Worm (Caenorhabditis elegans) whole organism, L4 larva: ENCODE data around the gene C39E9.12.

Experiments used
- ceh-28 ChIP-seq: fragments of 150-350 bp; optimal IDR thresholded peaks from 2 replicates; lab custom pipeline; 2014; ENCODE audit warnings: missing biosample characterization, missing genetic modification reagents, missing genetic modification characterization
- daf-19 ChIP-seq: fragments of 200-800 bp; sonication (Bioruptor generic); conservative IDR thresholded peaks from 2 replicates; pipeline ENCODE4 v1.3.6; 2022; ENCODE audit warnings: missing genetic modification characterization, missing compliant biosample characterization
- egl-27 ChIP-seq: sonication (generic microtip); optimal IDR thresholded peaks from 3 replicates; lab custom pipeline; 2017; ENCODE audit warnings: missing biosample characterization, missing genetic modification reagents, missing genetic modification characterization
- lsy-2 ChIP-seq, 2 experiments: fragments of 150-350 bp in 1 of 2; sonication (generic microtip) in 1 of 2; optimal IDR thresholded peaks; 2 replicates each; lab custom pipeline; 2014 to 2017; ENCODE audit warnings: missing biosample characterization in 2 of 2, missing genetic modification characterization in 2 of 2
- nhr-237 ChIP-seq: sonication (generic microtip); optimal IDR thresholded peaks from 2 replicates; lab custom pipeline; 2017; ENCODE audit warnings: missing biosample characterization, missing genetic modification characterization
- nhr-41 ChIP-seq: fragments of 200-800 bp; sonication (Bioruptor generic); IDR thresholded peaks from 2 replicates; pipeline ENCODE4 v1.3.6; 2022; ENCODE audit warnings: missing genetic modification reagents, missing genetic modification characterization, missing compliant biosample characterization
- pha-4 ChIP-seq, 2 experiments: fragments of 150-350 bp in 1 of 2; fragments of 200-800 bp in 1 of 2; sonication (Bioruptor generic) in 1 of 2; IDR thresholded peaks in 1 of 2; optimal IDR thresholded peaks in 1 of 2; 2 replicates each; pipeline versions ENCODE4 v1.3.6 to Lab custom; 2014 to 2022; ENCODE audit warnings: missing genetic modification characterization in 2 of 2, missing genetic modification reagents in 2 of 2, missing biosample characterization in 1 of 2, missing compliant biosample characterization in 1 of 2
- snpc-4 ChIP-seq: fragments of 150-350 bp; optimal IDR thresholded peaks from 2 replicates; lab custom pipeline; 2014; ENCODE audit warnings: missing biosample characterization, missing genetic modification characterization
- unc-39 ChIP-seq: sonication (generic microtip); optimal IDR thresholded peaks from 2 replicates; lab custom pipeline; 2017; ENCODE audit warnings: missing biosample characterization, missing genetic modification characterization
- unc-62 ChIP-seq, 3 experiments: fragments of 150-350 bp in 1 of 3; sonication (generic microtip); optimal IDR thresholded peaks in 2 of 3; peaks in 1 of 3; 1 replicate in 1 of 3; 2 replicates in 2 of 3; lab custom pipeline; 2014 to 2017; ENCODE audit warnings: missing biosample characterization in 3 of 3, missing genetic modification characterization in 3 of 3, missing genetic modification reagents in 3 of 3, missing genotype in 1 of 3

ce11 chrIV:13096778-13097177 lies 3.0 kb downstream of the C39E9.12 start:
- TF ChIP-seq unc-39 (tag; lab: Kevin White, UChicago) = no peak
- no peak for TF ChIP-seq daf-19 (GFP tag; lab: Robert Waterston, UW)
- TF ChIP-seq nhr-237 = no peak
- no peak for TF ChIP-seq egl-27
- TF ChIP-seq ceh-28 (tag; lab: Kevin White, UChicago) = no peak
- no peak for TF ChIP-seq pha-4 (GFP tag; IDR thresholded peaks at IDR 0.05; lab: Robert Waterston, UW)
- TF ChIP-seq pha-4 (tag; optimal IDR thresholded peaks at IDR 0.05; lab: Kevin White, UChicago) = no peak
- TF ChIP-seq nhr-41 = no peak
- TF ChIP-seq snpc-4 (tag; lab: Kevin White, UChicago) = no peak
- no peak for TF ChIP-seq lsy-2 (tag; optimal IDR thresholded peaks at IDR 0.05; lab: Kevin White, UChicago)
- TF ChIP-seq unc-62 (GFP tag; optimal IDR thresholded peaks at IDR 0.05 in 1 of 2; lab: Kevin White, UChicago) = no peak
- TF ChIP-seq unc-62 (tag; optimal IDR thresholded peaks at IDR 0.05; lab: Kevin White, UChicago) = no peak
